Worm (Caenorhabditis elegans) whole organism, L1 larva: Measurements from ENCODE around the gene gcy-27.

Experiments
- C34B4.2 ChIP-seq: sonication (generic microtip); optimal IDR thresholded peaks from 2 replicates; lab custom pipeline; 2017; ENCODE audit warnings: mild to moderate bottlenecking, missing genetic modification characterization, missing compliant biosample characterization
- Y116A8C.19 ChIP-seq: sonication (generic microtip); optimal IDR thresholded peaks from 2 replicates; lab custom pipeline; 2016; ENCODE audit warnings: missing compliant biosample characterization, missing genetic modification characterization, borderline replicate concordance
- ama-1 ChIP-seq: fragments of 150-350 bp; optimal IDR thresholded peaks from 2 replicates; lab custom pipeline; 2014
- elt-2 ChIP-seq: sonication (generic microtip); optimal IDR thresholded peaks from 2 replicates; lab custom pipeline; 2016; ENCODE audit warnings: missing genetic modification characterization, mild to moderate bottlenecking, inconsistent platforms, missing compliant biosample characterization, missing genetic modification reagents
- hlh-4 ChIP-seq: sonication (generic microtip); optimal IDR thresholded peaks from 2 replicates; lab custom pipeline; 2016; ENCODE audit warnings: mild to moderate bottlenecking, missing genetic modification characterization, missing compliant biosample characterization
- jun-1 ChIP-seq: fragments of 150-350 bp; optimal IDR thresholded peaks from 2 replicates; lab custom pipeline; 2014; ENCODE audit warnings: missing biosample characterization, missing genetic modification reagents, missing genetic modification characterization
- snpc-4 ChIP-seq: fragments of 150-350 bp; optimal IDR thresholded peaks from 2 replicates; lab custom pipeline; 2014; ENCODE audit warnings: missing biosample characterization, missing genetic modification characterization
- ztf-11 ChIP-seq, 2 experiments: sonication (generic microtip); optimal IDR thresholded peaks; 2 replicates each; lab custom pipeline; 2016 to 2017; ENCODE audit warnings: missing genetic modification characterization in 2 of 2, missing biosample characterization in 1 of 2, missing compliant biosample characterization in 1 of 2

- TF ChIP-seq elt-2 (tag; lab: Kevin White, UChicago) = no peak
- TF ChIP-seq ztf-11 (tag; optimal IDR thresholded peaks at IDR 0.05; lab: Kevin White, UChicago) = no peak
- TF ChIP-seq Y116A8C.19 = no peak
- no peak for TF ChIP-seq jun-1
- TF ChIP-seq ama-1 (lab: Kevin White, UChicago) = no peak
- no peak for TF ChIP-seq C34B4.2 (tag; lab: Kevin White, UChicago)
- no peak for TF ChIP-seq snpc-4 (tag; lab: Kevin White, UChicago)
- no peak for TF ChIP-seq hlh-4 (tag; lab: Kevin White, UChicago)
These were observed 9.5 kb downstream of the gcy-27 start for ce11 chrIV:17426970-17427369.
